Fruit fly (Drosophila melanogaster): ENCODE results near the gene CG5664.

Gene CG5664

DNA sequence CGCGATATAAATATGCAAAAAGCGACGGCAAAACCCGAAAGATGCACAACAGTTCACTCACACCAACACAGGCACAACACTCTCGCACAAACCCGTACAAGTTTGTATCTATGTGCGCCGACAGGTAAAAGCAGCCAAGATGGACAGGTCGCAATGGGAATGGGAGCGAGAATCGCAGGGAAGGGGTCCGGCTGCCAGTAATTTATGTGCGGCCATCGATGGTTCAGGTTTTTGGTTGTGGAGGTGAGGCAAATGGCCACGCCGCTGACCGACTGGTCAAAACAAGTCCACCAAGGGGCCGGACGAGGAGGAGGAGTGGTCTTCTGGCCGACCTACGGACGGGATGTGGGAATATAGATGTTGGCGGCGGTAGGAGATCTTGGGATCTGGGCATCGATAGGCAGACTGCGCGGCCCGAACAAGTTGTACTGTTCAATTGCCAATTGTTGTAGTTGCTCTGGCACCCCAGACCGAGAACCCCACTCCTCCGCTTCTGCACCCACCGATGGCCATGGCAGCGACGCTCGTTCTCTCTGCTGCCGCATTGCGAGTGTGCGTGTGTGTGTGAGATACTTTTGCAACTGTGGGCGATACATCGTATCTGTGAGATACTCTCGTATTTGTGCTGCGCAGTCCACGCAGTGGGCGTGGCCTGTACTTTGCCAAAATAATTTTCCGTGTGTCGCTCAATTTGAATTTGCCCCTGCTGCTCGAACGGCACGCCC lies 19.1 kb upstream of the CG5664 start (continued):
- TF ChIP-seq CG10979 (tag; optimal IDR thresholded peaks at IDR 0.05) (no peak), CG6791 (GFP tag; IDR thresholded peaks at IDR 0.05; ENCODE audit: partially characterized antibody) (0 out of 3 replicates have a peak, but pooled peaks have one; percentile 5), Sry-β (GFP tag; optimal IDR thresholded peaks at IDR 0.05) (no peak), CG15073 (GFP tag; optimal IDR thresholded peaks at IDR 0.05) (no peak), jigr1 (GFP tag; IDR thresholded peaks at IDR 0.05) (no peak), D (optimal IDR thresholded peaks at IDR 0.05) (peak; percentile 49), D (GFP tag; optimal IDR thresholded peaks at IDR 0.05) (no peak), Trl (optimal IDR thresholded peaks at IDR 0.05) (peak; percentile 19 to 23), Trl (GFP tag; optimal IDR thresholded peaks at IDR 0.05) (no peak), CG3995 (GFP tag; optimal IDR thresholded peaks at IDR 0.05) (no peak), crol (GFP tag; IDR thresholded peaks at IDR 0.05) (peak; percentile 65), vvl (GFP tag; IDR thresholded peaks at IDR 0.05) (peak; percentile 77), CG17328 (GFP tag; IDR thresholded peaks at IDR 0.05) (peak; percentile 8; the same call in 1 of the 2 replicates), CG12104 (GFP tag; optimal IDR thresholded peaks at IDR 0.05) (no peak)

- TF ChIP-seq grau (tag; optimal IDR thresholded peaks at IDR 0.05) (peak; percentile 70), Nf-YC (tag; optimal IDR thresholded peaks at IDR 0.05) (peak; percentile 88), CG2889 (GFP tag; IDR thresholded peaks at IDR 0.05) (no peak), wek (GFP tag; optimal IDR thresholded peaks at IDR 0.05) (no peak), Nf-YB (GFP tag; optimal IDR thresholded peaks at IDR 0.05) (peak; percentile 78), CG16815 (GFP tag; optimal IDR thresholded peaks at IDR 0.05) (no peak), otp (GFP tag; IDR thresholded peaks at IDR 0.05) (0 out of 3 replicates have a peak, but pooled peaks have one; percentile 24), z (GFP tag; IDR thresholded peaks at IDR 0.05) (0 out of 3 replicates have a peak, but pooled peaks have one; percentile 15), NK7.1 (GFP tag; optimal IDR thresholded peaks at IDR 0.05) (no peak), CG10321 (GFP tag; IDR thresholded peaks at IDR 0.05) (peak; percentile 76), CG3847 (GFP tag; IDR thresholded peaks at IDR 0.05) (no peak), seq (GFP tag; IDR thresholded peaks at IDR 0.05) (peak; percentile 93), CG7987 (GFP tag; optimal IDR thresholded peaks at IDR 0.05) (no peak), CG4360 (GFP tag; IDR thresholded peaks at IDR 0.05) (0 out of 2 replicates have a peak, but pooled peaks have one; percentile 17), cg (GFP tag; optimal IDR thresholded peaks at IDR 0.05) (peak; percentile 17), Bdp1 (GFP tag; optimal IDR thresholded peaks at IDR 0.05) (no peak), fd96Cb (tag; optimal IDR thresholded peaks at IDR 0.05) (no peak), tll (GFP tag; optimal IDR thresholded peaks at IDR 0.05) (peak in 1 of 2 experiments; percentile 19), so (GFP tag; IDR thresholded peaks at IDR 0.05) (no peak), crc (GFP tag; optimal IDR thresholded peaks at IDR 0.05) (no peak), cato (GFP tag; optimal IDR thresholded peaks at IDR 0.05; ENCODE audit: borderline replicate concordance) (no peak), salm (tag; optimal IDR thresholded peaks at IDR 0.05) (no peak), ara (GFP tag; IDR thresholded peaks at IDR 0.05) (peak; percentile 41; the same call in 1 of the 2 replicates), luna (GFP tag; optimal IDR thresholded peaks at IDR 0.05) (no peak), Blimp-1 (GFP tag; optimal IDR thresholded peaks at IDR 0.05) (no peak), Dbx (GFP tag; IDR thresholded peaks at IDR 0.05) (no peak), CG1832 (GFP tag; optimal IDR thresholded peaks at IDR 0.05) (peak; percentile 59), phol (tag; optimal IDR thresholded peaks at IDR 0.05) (peak; percentile 18), yki (optimal IDR thresholded peaks at IDR 0.05) (no peak), Dip3 (GFP tag; optimal IDR thresholded peaks at IDR 0.05) (no peak), CG11085 (GFP tag; IDR thresholded peaks at IDR 0.05) (no peak), Med (GFP tag) (peak; percentile 19)
Observed at dm6 chr3L:21458736-21459135, 17.6 kb upstream of the CG5664 start.
